Worm (Caenorhabditis elegans) whole organism, L1 larva: ENCODE measurements around the gene srh-4.

Source experiments
- C34B4.2 ChIP-seq: sonication (generic microtip); optimal IDR thresholded peaks from 2 replicates; lab custom pipeline; 2017; ENCODE audit warnings: mild to moderate bottlenecking, missing genetic modification characterization, missing compliant biosample characterization
- blmp-1 ChIP-seq: fragments of 150-350 bp; optimal IDR thresholded peaks from 2 replicates; lab custom pipeline; 2014; ENCODE audit warnings: missing biosample characterization, missing genetic modification characterization
- ceh-63 ChIP-seq: fragments of 200-800 bp; sonication (Bioruptor generic); optimal IDR thresholded peaks from 2 replicates; lab custom pipeline; 2018; ENCODE audit warnings: mild to moderate bottlenecking, missing genetic modification characterization, missing compliant biosample characterization
- ceh-90 ChIP-seq: sonication (generic microtip); optimal IDR thresholded peaks from 2 replicates; lab custom pipeline; 2016; ENCODE audit warnings: missing genetic modification characterization, missing compliant biosample characterization
- efl-1 ChIP-seq, 4 experiments: fragments of 150-350 bp; optimal IDR thresholded peaks in 3 of 4; peaks in 1 of 4; 1 replicate in 1 of 4; 2 replicates in 3 of 4; lab custom pipeline; 2014; ENCODE audit warnings: missing biosample characterization in 2 of 4, missing genetic modification characterization in 2 of 4, missing genetic modification reagents in 2 of 4
- efl-3 ChIP-seq: fragments of 200-800 bp; sonication (Bioruptor generic); optimal IDR thresholded peaks from 2 replicates; lab custom pipeline; 2018; ENCODE audit warnings: mild to moderate bottlenecking, missing genetic modification characterization, missing compliant biosample characterization
- elt-2 ChIP-seq: sonication (generic microtip); optimal IDR thresholded peaks from 2 replicates; lab custom pipeline; 2016; ENCODE audit warnings: missing genetic modification characterization, mild to moderate bottlenecking, inconsistent platforms, missing compliant biosample characterization, missing genetic modification reagents
- elt-3 ChIP-seq, 6 experiments: fragments of 150-350 bp in 1 of 6; sonication (generic microtip); optimal IDR thresholded peaks; 2 replicates each; lab custom pipeline; 2017 to 2018; ENCODE audit warnings: missing biosample characterization in 6 of 6, missing genetic modification characterization in 6 of 6, inconsistent platforms in 1 of 6
- grh-1 ChIP-seq: fragments of 200-800 bp; sonication (Bioruptor generic); IDR thresholded peaks from 2 replicates; pipeline ENCODE4 v1.3.6; 2022; ENCODE audit warnings: missing genetic modification reagents, missing genetic modification characterization, missing compliant biosample characterization
- hlh-4 ChIP-seq: sonication (generic microtip); optimal IDR thresholded peaks from 2 replicates; lab custom pipeline; 2016; ENCODE audit warnings: mild to moderate bottlenecking, missing genetic modification characterization, missing compliant biosample characterization
- hpl-2 ChIP-seq: fragments of 150-350 bp; optimal IDR thresholded peaks from 2 replicates; lab custom pipeline; 2014; ENCODE audit warnings: missing biosample characterization, missing genetic modification reagents, missing genetic modification characterization
- lin-14 ChIP-seq: fragments of 200-800 bp; sonication (Bioruptor generic); optimal IDR thresholded peaks from 2 replicates; lab custom pipeline; 2018; ENCODE audit warnings: mild to moderate bottlenecking, missing genetic modification characterization, moderate library complexity, missing compliant biosample characterization
- lin-15B ChIP-seq: fragments of 150-350 bp; sonication (generic microtip); optimal IDR thresholded peaks from 3 replicates; lab custom pipeline; 2014; ENCODE audit warnings: missing biosample characterization, missing genetic modification characterization
- lin-35 ChIP-seq, 2 experiments: fragments of 150-350 bp; optimal IDR thresholded peaks; 2 replicates each; lab custom pipeline; 2014; ENCODE audit warnings: missing biosample characterization in 2 of 2, missing genetic modification characterization in 2 of 2, missing genetic modification reagents in 2 of 2
- mef-2 ChIP-seq: fragments of 150-350 bp; optimal IDR thresholded peaks from 2 replicates; lab custom pipeline; 2014; ENCODE audit warnings: missing biosample characterization, missing genetic modification characterization
- mep-1 ChIP-seq: fragments of 150-350 bp; optimal IDR thresholded peaks from 2 replicates; lab custom pipeline; 2014; ENCODE audit warnings: missing biosample characterization, missing genetic modification characterization
- nhr-11 ChIP-seq: fragments of 150-350 bp; optimal IDR thresholded peaks from 2 replicates; lab custom pipeline; 2014; ENCODE audit warnings: missing biosample characterization, missing genetic modification characterization
- nhr-20 ChIP-seq: sonication (generic microtip); optimal IDR thresholded peaks from 2 replicates; lab custom pipeline; 2016; ENCODE audit warnings: mild to moderate bottlenecking, missing genetic modification characterization, missing compliant biosample characterization
- nhr-47 ChIP-seq: sonication (generic microtip); optimal IDR thresholded peaks from 2 replicates; lab custom pipeline; 2016; ENCODE audit warnings: mild to moderate bottlenecking, missing genetic modification characterization, moderate library complexity, missing compliant biosample characterization
- nhr-71 ChIP-seq: sonication (generic microtip); optimal IDR thresholded peaks from 2 replicates; lab custom pipeline; 2016; ENCODE audit warnings: mild to moderate bottlenecking, missing genetic modification characterization, moderate library complexity, missing compliant biosample characterization
- nhr-76 ChIP-seq: sonication (generic microtip); optimal IDR thresholded peaks from 2 replicates; lab custom pipeline; 2017; ENCODE audit warnings: missing biosample characterization, missing genetic modification characterization
- nhr-85 ChIP-seq: sonication (generic microtip); peaks from one replicate; lab custom pipeline; 2016; ENCODE audit warnings: missing genetic modification characterization, inconsistent platforms, missing compliant biosample characterization
- nhr-90 ChIP-seq: sonication (generic microtip); optimal IDR thresholded peaks from 2 replicates; lab custom pipeline; 2016; ENCODE audit warnings: mild to moderate bottlenecking, missing genetic modification characterization, missing compliant biosample characterization; ENCODE audit not compliant: poor library complexity
- pag-3 ChIP-seq: sonication (generic microtip); optimal IDR thresholded peaks from 2 replicates; lab custom pipeline; 2017; ENCODE audit warnings: missing genetic modification characterization, mild to moderate bottlenecking, missing compliant biosample characterization, antibody characterized with exemption, borderline replicate concordance; ENCODE audit not compliant: insufficient read depth
- pqm-1 ChIP-seq: sonication (generic microtip); optimal IDR thresholded peaks from 3 replicates; lab custom pipeline; 2017; ENCODE audit warnings: missing biosample characterization, missing genetic modification characterization
- sup-37 ChIP-seq: fragments of 200-800 bp; sonication (Bioruptor generic); optimal IDR thresholded peaks from 2 replicates; lab custom pipeline; 2018; ENCODE audit warnings: mild to moderate bottlenecking, missing genetic modification characterization, missing compliant biosample characterization
- tbx-2 ChIP-seq: sonication (generic microtip); optimal IDR thresholded peaks from 2 replicates; lab custom pipeline; 2016; ENCODE audit warnings: missing genetic modification characterization, missing compliant biosample characterization
- unc-62 ChIP-seq: fragments of 150-350 bp; optimal IDR thresholded peaks from 2 replicates; lab custom pipeline; 2014; ENCODE audit warnings: missing biosample characterization, missing genetic modification reagents, missing genetic modification characterization
- unc-98 ChIP-seq: fragments of 200-800 bp; sonication (Bioruptor generic); IDR thresholded peaks from 2 replicates; pipeline ENCODE4 v1.3.6; 2022; ENCODE audit warnings: missing genetic modification characterization, missing compliant biosample characterization
- zip-4 ChIP-seq: fragments of 200-800 bp; sonication (Bioruptor generic); optimal IDR thresholded peaks from 2 replicates; lab custom pipeline; 2018; ENCODE audit warnings: mild to moderate bottlenecking, missing genetic modification characterization, moderate library complexity, missing compliant biosample characterization
- ztf-11 ChIP-seq, 2 experiments: sonication (generic microtip); optimal IDR thresholded peaks; 2 replicates each; lab custom pipeline; 2016 to 2017; ENCODE audit warnings: missing genetic modification characterization in 2 of 2, missing biosample characterization in 1 of 2, missing compliant biosample characterization in 1 of 2

Gene srh-4

DNA sequence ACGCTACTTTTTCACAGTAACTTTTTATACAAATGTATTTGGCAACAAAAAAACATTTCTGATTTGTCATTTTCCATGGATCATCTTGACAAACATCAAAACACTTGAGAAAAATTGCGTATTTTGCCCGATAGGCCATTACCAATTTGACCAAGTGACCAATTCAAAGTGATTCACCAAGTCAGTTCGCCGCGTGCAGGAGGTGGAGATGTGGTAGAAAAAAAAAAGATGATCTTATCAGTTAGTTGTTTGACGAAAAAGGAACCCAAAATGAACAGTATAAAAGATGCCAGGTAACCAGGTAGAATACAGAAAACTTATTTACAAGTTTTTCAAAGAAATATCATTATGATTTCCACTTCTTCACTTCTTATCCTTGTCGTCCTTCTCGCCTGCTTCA lies 21.2 kb upstream of the srh-4 start, which contains the start of gene nlp-27:
nlp-27 (plus strand) TSS at position 309 of the 400 bp plus-strand sequence.
- TF ChIP-seq lin-15B (tag; lab: Kevin White, UChicago) (no peak), nhr-76 (tag; lab: Kevin White, UChicago) (no peak), tbx-2 (tag; lab: Kevin White, UChicago) (no peak), pqm-1 (tag; lab: Kevin White, UChicago) (no peak), lin-14 (GFP tag; lab: Kevin White, UChicago) (peak; percentile 18), elt-3 (tag; optimal IDR thresholded peaks at IDR 0.05; lab: Kevin White, UChicago) (peak in 2 of 6 experiments; percentile 16 to 42), ceh-90 (tag; lab: Kevin White, UChicago) (no peak), efl-1 (optimal IDR thresholded peaks at IDR 0.05; lab: Kevin White, UChicago) (no peak), efl-1 (GFP tag; optimal IDR thresholded peaks at IDR 0.05 in 1 of 2; lab: Kevin White, UChicago) (peak in 1 of 2 experiments; percentile 49), nhr-20 (tag; lab: Kevin White, UChicago) (peak; percentile 27), blmp-1 (tag; lab: Kevin White, UChicago) (peak; percentile 36), nhr-71 (peak; percentile 4), mep-1 (tag; lab: Kevin White, UChicago) (no peak), nhr-47 (no peak), nhr-85 (tag; lab: Kevin White, UChicago) (peak; percentile 83), nhr-90 (tag; lab: Kevin White, UChicago) (peak; percentile 9)

DNA sequence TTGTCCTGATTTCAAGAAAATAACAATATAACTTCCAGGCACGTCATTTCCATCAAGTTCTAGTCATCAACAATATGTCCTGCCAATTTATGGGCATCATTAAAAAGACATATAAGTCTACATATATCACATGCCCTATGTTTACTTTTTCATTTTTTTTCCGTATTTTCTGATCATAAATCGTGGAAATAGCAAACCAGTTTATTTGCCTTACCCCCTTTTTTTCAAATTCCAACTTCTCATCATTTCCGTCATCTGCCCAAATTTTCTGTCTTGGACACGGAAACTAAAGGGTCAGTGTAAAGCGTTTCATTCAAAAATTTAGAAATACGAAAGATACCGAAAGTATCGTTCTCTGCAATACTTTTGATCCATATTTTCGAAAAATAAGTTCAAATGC lies 17.9 kb upstream of the srh-4 start:
- TF ChIP-seq hlh-4 = no peak
- TF ChIP-seq pag-3 (tag; lab: Kevin White, UChicago) = no peak
- TF ChIP-seq nhr-20 (tag; lab: Kevin White, UChicago) = peak; percentile 56
- peak in 1 of 2 experiments; percentile 48 for TF ChIP-seq lin-35 (GFP tag; optimal IDR thresholded peaks at IDR 0.05; lab: Kevin White, UChicago)
- peak; percentile 58 for TF ChIP-seq grh-1 (GFP tag; lab: Robert Waterston, UW)
- peak; percentile 47 for TF ChIP-seq nhr-71
- no peak for TF ChIP-seq C34B4.2
- TF ChIP-seq elt-3 (tag; optimal IDR thresholded peaks at IDR 0.05; lab: Kevin White, UChicago) = peak in 1 of 6 experiments; percentile 37
- no peak for TF ChIP-seq efl-1 (optimal IDR thresholded peaks at IDR 0.05; lab: Kevin White, UChicago)
- peak in 1 of 2 experiments; percentile 56 for TF ChIP-seq efl-1 (GFP tag; optimal IDR thresholded peaks at IDR 0.05 in 1 of 2; lab: Kevin White, UChicago)
- TF ChIP-seq nhr-90 (tag; lab: Kevin White, UChicago) = peak; percentile 2
- no peak for TF ChIP-seq blmp-1 (tag; lab: Kevin White, UChicago)
- peak; percentile 21 for TF ChIP-seq tbx-2 (tag; lab: Kevin White, UChicago)
- TF ChIP-seq nhr-85 (tag; lab: Kevin White, UChicago) = peak; percentile 86
- TF ChIP-seq, all 84 proteins: peak for 9

DNA sequence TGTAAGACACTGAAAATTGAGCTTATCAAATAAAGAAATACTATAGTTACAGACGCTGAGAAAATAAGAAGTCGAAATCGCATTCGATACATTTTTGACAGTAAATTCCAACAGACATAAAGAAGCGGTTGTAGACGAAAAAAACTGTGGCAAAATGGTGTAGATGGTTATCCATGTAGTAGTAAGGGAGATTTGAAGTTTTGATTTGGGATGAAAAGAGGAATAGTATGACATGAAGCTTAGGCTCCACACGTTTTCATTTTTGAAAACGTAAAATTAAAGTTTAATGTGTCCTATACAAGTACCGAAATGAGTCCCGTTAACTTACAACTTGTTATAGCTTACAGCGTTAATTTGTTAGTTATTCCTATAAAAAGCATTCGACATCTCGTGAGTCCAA lies 16.2 kb upstream of the srh-4 start, which contains the start of gene K09D9.9:
K09D9.9 (minus strand) TSS at position 101 of the 400 bp plus-strand sequence.
- TF ChIP-seq ceh-63 (no peak), efl-1 (optimal IDR thresholded peaks at IDR 0.05; lab: Kevin White, UChicago) (no peak), efl-1 (GFP tag; optimal IDR thresholded peaks at IDR 0.05 in 1 of 2; lab: Kevin White, UChicago) (peak in 1 of 2 experiments; percentile 87), elt-3 (tag; optimal IDR thresholded peaks at IDR 0.05; lab: Kevin White, UChicago) (no peak), elt-2 (tag; lab: Kevin White, UChicago) (no peak), ztf-11 (tag; optimal IDR thresholded peaks at IDR 0.05; lab: Kevin White, UChicago) (no peak), hpl-2 (GFP tag; lab: Kevin White, UChicago) (no peak), grh-1 (GFP tag; lab: Robert Waterston, UW) (no peak)

DNA sequence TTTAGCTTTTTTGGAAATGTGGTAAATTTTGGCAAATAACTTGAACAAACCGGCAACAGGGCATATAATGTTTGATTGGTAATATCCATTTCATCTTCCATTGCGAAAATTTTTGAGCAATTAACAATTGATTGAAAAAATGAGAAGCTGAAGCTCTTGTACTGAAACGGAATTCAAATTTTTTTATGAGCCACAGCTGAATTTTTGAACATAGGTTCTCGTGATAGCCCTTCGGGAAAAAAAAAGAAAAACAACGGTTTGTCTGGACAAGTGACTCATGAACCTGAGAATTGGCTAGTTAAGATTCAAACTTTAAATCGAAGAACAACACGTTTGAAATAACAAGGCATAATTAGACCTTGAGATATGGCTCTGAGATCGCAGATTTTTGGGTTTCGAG lies 14.4 kb upstream of the srh-4 start, which contains the start of gene srx-62:
srx-62 (minus strand) TSS at position 101 of the 400 bp plus-strand sequence.
- TF ChIP-seq nhr-11 (tag; lab: Kevin White, UChicago) (no peak), zip-4 (GFP tag; lab: Kevin White, UChicago) (no peak), efl-1 (optimal IDR thresholded peaks at IDR 0.05; lab: Kevin White, UChicago) (no peak), efl-1 (GFP tag; optimal IDR thresholded peaks at IDR 0.05 in 1 of 2; lab: Kevin White, UChicago) (no peak), unc-98 (GFP tag; lab: Robert Waterston, UW) (no peak), unc-62 (no peak), grh-1 (GFP tag; lab: Robert Waterston, UW) (no peak), pag-3 (tag; lab: Kevin White, UChicago) (no peak), efl-3 (GFP tag; lab: Kevin White, UChicago) (no peak), mef-2 (no peak), pqm-1 (tag; lab: Kevin White, UChicago) (no peak), sup-37 (no peak)
